Worm (Caenorhabditis elegans) whole organism, L4 larva: ENCODE data around the gene F10E7.6.

Experiments used
- F10B5.3 ChIP-seq: sonication (generic microtip); optimal IDR thresholded peaks from 2 replicates; lab custom pipeline; 2016; ENCODE audit warnings: mild to moderate bottlenecking, missing genetic modification characterization, missing compliant biosample characterization
- R02D3.7 ChIP-seq: fragments of 150-350 bp; sonication (generic microtip); optimal IDR thresholded peaks from 3 replicates; lab custom pipeline; 2014; ENCODE audit warnings: missing biosample characterization, missing genetic modification characterization
- ceh-28 ChIP-seq: fragments of 150-350 bp; optimal IDR thresholded peaks from 2 replicates; lab custom pipeline; 2014; ENCODE audit warnings: missing biosample characterization, missing genetic modification reagents, missing genetic modification characterization
- dmd-8 ChIP-seq: fragments of 200-800 bp; sonication (Bioruptor generic); IDR thresholded peaks from 2 replicates; pipeline ENCODE4 v1.3.6; 2022; ENCODE audit warnings: missing genetic modification characterization, missing compliant biosample characterization
- lin-15B ChIP-seq: fragments of 150-350 bp; sonication (generic microtip); optimal IDR thresholded peaks from 3 replicates; lab custom pipeline; 2014; ENCODE audit warnings: missing biosample characterization, missing genetic modification characterization
- pha-4 ChIP-seq, 2 experiments: fragments of 150-350 bp in 1 of 2; fragments of 200-800 bp in 1 of 2; sonication (Bioruptor generic) in 1 of 2; IDR thresholded peaks in 1 of 2; optimal IDR thresholded peaks in 1 of 2; 2 replicates each; pipeline versions ENCODE4 v1.3.6 to Lab custom; 2014 to 2022; ENCODE audit warnings: missing genetic modification characterization in 2 of 2, missing genetic modification reagents in 2 of 2, missing biosample characterization in 1 of 2, missing compliant biosample characterization in 1 of 2
- pqm-1 ChIP-seq: sonication (generic microtip); optimal IDR thresholded peaks from 2 replicates; lab custom pipeline; 2017; ENCODE audit warnings: missing biosample characterization, missing genetic modification characterization
- zag-1 ChIP-seq: fragments of 150-350 bp; optimal IDR thresholded peaks from 2 replicates; lab custom pipeline; 2014; ENCODE audit warnings: missing biosample characterization, missing genetic modification characterization
- zfp-3 ChIP-seq: fragments of 200-800 bp; sonication (Bioruptor generic); conservative IDR thresholded peaks from 2 replicates; pipeline ENCODE4 v1.3.6; 2022; ENCODE audit warnings: missing genetic modification reagents, missing genetic modification characterization, missing compliant biosample characterization
- ztf-7 ChIP-seq: fragments of 150-350 bp; optimal IDR thresholded peaks from 2 replicates; lab custom pipeline; 2014; ENCODE audit warnings: missing biosample characterization, missing genetic modification characterization

DNA sequence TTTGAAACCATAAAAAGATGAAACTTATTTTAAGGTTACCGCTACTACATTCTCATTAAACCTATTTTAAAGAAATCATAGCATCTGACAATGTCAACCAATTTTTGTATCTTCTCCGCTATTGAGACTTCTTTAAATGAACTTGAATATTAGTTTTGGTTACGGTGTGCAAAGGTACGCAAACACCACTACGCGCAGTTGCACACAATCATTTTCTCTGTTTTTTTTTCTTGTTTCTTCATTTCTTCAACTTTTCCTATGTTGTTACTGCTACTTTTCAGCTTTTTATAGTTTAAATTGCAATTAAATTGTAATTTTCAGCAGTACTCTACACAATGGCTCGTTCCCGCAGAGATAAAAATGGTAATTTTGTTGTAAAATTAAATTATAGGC, 1.2 kb upstream of the F10E7.6 start, which contains the start of gene F10E7.5:
- no peak for TF ChIP-seq F10B5.3 (tag; lab: Kevin White, UChicago)
- no peak for TF ChIP-seq R02D3.7 (tag; lab: Kevin White, UChicago)
- no peak for TF ChIP-seq dmd-8 (GFP tag; lab: Robert Waterston, UW)
- TF ChIP-seq zag-1 (tag; lab: Kevin White, UChicago): no peak
- no peak for TF ChIP-seq pha-4 (GFP tag; IDR thresholded peaks at IDR 0.05; lab: Robert Waterston, UW)
- TF ChIP-seq pha-4 (tag; optimal IDR thresholded peaks at IDR 0.05; lab: Kevin White, UChicago): no peak
- TF ChIP-seq ceh-28 (tag; lab: Kevin White, UChicago): no peak
- TF ChIP-seq ztf-7: no peak
- no peak for TF ChIP-seq zfp-3
- no peak for TF ChIP-seq pqm-1
- TF ChIP-seq lin-15B (tag; lab: Kevin White, UChicago): no peak
